Worm (Caenorhabditis elegans): Measurements from ENCODE around the gene srv-5.
A peak's percentile ranks its signal among the peaks of the same experiment; 100 is the strongest.

The srv-5 gene

DNA sequence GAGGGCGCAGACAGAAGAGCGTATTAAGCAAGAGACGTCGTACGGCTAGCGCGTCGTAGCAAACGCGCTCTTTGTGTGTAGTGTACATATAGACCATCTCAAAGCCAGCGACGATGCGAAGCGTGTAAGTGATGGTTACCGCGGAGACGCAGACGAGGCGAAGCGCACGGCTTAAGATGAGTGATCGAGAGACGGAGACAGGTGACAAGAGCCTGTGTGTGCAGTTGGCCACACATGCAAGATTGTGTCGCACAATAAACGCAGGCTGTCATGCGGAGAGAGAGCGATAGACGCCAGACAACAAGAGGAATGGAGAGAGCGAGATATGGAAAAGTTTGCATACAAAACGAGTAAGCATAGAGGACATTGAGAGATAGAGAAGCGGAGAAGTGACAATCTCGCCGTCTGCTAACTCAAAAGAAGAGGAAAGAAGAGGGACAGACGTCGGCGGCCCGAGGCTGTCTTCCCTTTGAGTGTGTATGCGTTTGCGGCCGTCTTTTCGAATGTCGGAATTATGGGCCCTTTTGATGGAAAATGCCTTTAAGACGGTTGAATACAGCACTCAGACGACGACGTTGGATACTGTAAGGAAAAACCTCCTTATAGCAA, 29.3 kb upstream of the srv-5 start (continued):
- no peak for TF ChIP-seq ceh-62 (tag; optimal IDR thresholded peaks at IDR 0.05)
- TF ChIP-seq daf-19 (GFP tag; conservative IDR thresholded peaks at IDR 0.05) = 0 out of 2 replicates have a peak, but pooled peaks have one; percentile 15
- no peak for TF ChIP-seq dmd-9 (GFP tag; IDR thresholded peaks at IDR 0.05)
- TF ChIP-seq gei-8 (GFP tag; optimal IDR thresholded peaks at IDR 0.05) = no peak
- TF ChIP-seq Y5F2A.4 (GFP tag; optimal IDR thresholded peaks at IDR 0.05) = no peak
- no peak for TF ChIP-seq lin-15B (tag; optimal IDR thresholded peaks at IDR 0.05)
- no peak for TF ChIP-seq ceh-44 (GFP tag; IDR thresholded peaks at IDR 0.05)
- TF ChIP-seq lsy-2 (tag; optimal IDR thresholded peaks at IDR 0.05) = peak; percentile 71 to 79
- TF ChIP-seq ZK337.2 (GFP tag; IDR thresholded peaks at IDR 0.05) = no peak
- peak; percentile 74 for TF ChIP-seq dve-1 (tag; optimal IDR thresholded peaks at IDR 0.05; ENCODE audit: insufficient read depth)
- no peak for TF ChIP-seq ces-1 (GFP tag; optimal IDR thresholded peaks at IDR 0.05)
- TF ChIP-seq nhr-42 (GFP tag; IDR thresholded peaks at IDR 0.05) = peak; percentile 57
- TF ChIP-seq Y48G9A.11 (GFP tag; IDR thresholded peaks at IDR 0.05) = no peak
- peak; percentile 84 for TF ChIP-seq egl-43 (GFP tag; IDR thresholded peaks at IDR 0.05)
- no peak for TF ChIP-seq tra-1 (GFP tag; IDR thresholded peaks at IDR 0.05)
- peak; percentile 17 for TF ChIP-seq nhr-11 (tag; optimal IDR thresholded peaks at IDR 0.05)
- peak; percentile 32 for TF ChIP-seq jun-1 (tag; optimal IDR thresholded peaks at IDR 0.05)
- peak; percentile 9 for TF ChIP-seq unc-130 (GFP tag; optimal IDR thresholded peaks at IDR 0.05)
- no peak for TF ChIP-seq F26F4.8 (GFP tag; conservative IDR thresholded peaks at IDR 0.05)
- peak; percentile 75 for TF ChIP-seq set-16 (GFP tag; IDR thresholded peaks at IDR 0.05)
- no peak for TF ChIP-seq Y75B8A.6 (GFP tag; IDR thresholded peaks at IDR 0.05)
- peak; percentile 71 for TF ChIP-seq dmd-6 (GFP tag; IDR thresholded peaks at IDR 0.05)
- peak; percentile 10 for TF ChIP-seq dpl-1 (GFP tag; optimal IDR thresholded peaks at IDR 0.05)
- TF ChIP-seq aha-1 (tag) = peak; percentile 99
- no peak for TF ChIP-seq nhr-237 (tag; optimal IDR thresholded peaks at IDR 0.05)
- TF ChIP-seq fkh-10 (GFP tag; optimal IDR thresholded peaks at IDR 0.05) = no peak
- peak; percentile 76 for TF ChIP-seq spr-3 (GFP tag; optimal IDR thresholded peaks at IDR 0.05)
- no peak for TF ChIP-seq nhr-76 (tag; optimal IDR thresholded peaks at IDR 0.05)
- TF ChIP-seq attf-4 (tag; optimal IDR thresholded peaks at IDR 0.05) = no peak
- TF ChIP-seq php-3 (GFP tag; IDR thresholded peaks at IDR 0.05) = peak; percentile 83
- peak; percentile 40 for TF ChIP-seq duxl-1 (tag; optimal IDR thresholded peaks at IDR 0.05; ENCODE audit: poor library complexity)
- TF ChIP-seq ama-1 (optimal IDR thresholded peaks at IDR 0.05) = peak; percentile 96
- no peak for TF ChIP-seq ceh-82 (tag; optimal IDR thresholded peaks at IDR 0.05)
- no peak for TF ChIP-seq snpc-1.2 (GFP tag; IDR thresholded peaks at IDR 0.05)
- peak in 1 of 2 experiments; percentile 100 for TF ChIP-seq unc-62 (GFP tag; optimal IDR thresholded peaks at IDR 0.05 in 1 of 2)
- no peak for TF ChIP-seq unc-62 (tag; optimal IDR thresholded peaks at IDR 0.05)
- TF ChIP-seq nhr-77 (tag; optimal IDR thresholded peaks at IDR 0.05) = no peak
- TF ChIP-seq zip-11 (GFP tag; IDR thresholded peaks at IDR 0.05) = no peak
- no peak for TF ChIP-seq vab-7 (GFP tag; IDR thresholded peaks at IDR 0.05)
- TF ChIP-seq nhr-102 (tag; optimal IDR thresholded peaks at IDR 0.05) = peak; percentile 88
- peak; percentile 98 for TF ChIP-seq hmg-1.1 (GFP tag; IDR thresholded peaks at IDR 0.05)
- peak; percentile 88 for TF ChIP-seq ceh-20 (GFP tag; IDR thresholded peaks at IDR 0.05)
- TF ChIP-seq daf-8 (GFP tag; IDR thresholded peaks at IDR 0.05) = no peak
- no peak for TF ChIP-seq ceh-28 (tag; optimal IDR thresholded peaks at IDR 0.05)
- 0 out of 2 replicates have a peak, but pooled peaks have one; percentile 52 for TF ChIP-seq lim-7 (GFP tag; IDR thresholded peaks at IDR 0.05)
- no peak for TF ChIP-seq madf-5 (GFP tag; IDR thresholded peaks at IDR 0.05)
- TF ChIP-seq aly-2 (tag; optimal IDR thresholded peaks at IDR 0.05) = no peak
- no peak for TF ChIP-seq zfp-2 (tag; optimal IDR thresholded peaks at IDR 0.05)
- no peak for TF ChIP-seq sdz-12 (GFP tag; optimal IDR thresholded peaks at IDR 0.05)
- peak; percentile 85 for TF ChIP-seq spr-1 (tag; optimal IDR thresholded peaks at IDR 0.05)
- no peak for TF ChIP-seq nhr-6 (tag; optimal IDR thresholded peaks at IDR 0.05)

All from whole organism, L4 larva.